Worm (Caenorhabditis elegans) whole organism, young adult: ENCODE results near the gene C32B5.13.

Experiments used
- B0019.2 ChIP-seq: fragments of 200-800 bp; sonication (Bioruptor generic); conservative IDR thresholded peaks from 2 replicates; pipeline ENCODE4 v1.3.6; 2022; ENCODE audit warnings: missing genetic modification reagents, missing genetic modification characterization, missing compliant biosample characterization
- F33H1.4 ChIP-seq: fragments of 200-800 bp; sonication (Bioruptor generic); IDR thresholded peaks from 2 replicates; pipeline ENCODE4 v1.3.6; 2022; ENCODE audit warnings: missing genetic modification reagents, missing genetic modification characterization, missing compliant biosample characterization
- T07F8.4 ChIP-seq: sonication (generic microtip); optimal IDR thresholded peaks from 2 replicates; lab custom pipeline; 2016; ENCODE audit warnings: mild to moderate bottlenecking, missing genetic modification characterization, moderate library complexity, missing compliant biosample characterization
- ama-1 ChIP-seq, 3 experiments: fragments of 150-350 bp in 1 of 3; sonication (generic microtip) in 2 of 3; optimal IDR thresholded peaks; 2 replicates each; lab custom pipeline; 2014 to 2018; ENCODE audit warnings: missing biosample characterization in 2 of 3, missing genetic modification characterization in 2 of 3, missing genetic modification reagents in 2 of 3
- aptf-3 ChIP-seq: fragments of 200-800 bp; sonication (Bioruptor generic); IDR thresholded peaks from 2 replicates; pipeline ENCODE4 v1.3.6; 2022; ENCODE audit warnings: missing genetic modification characterization, missing compliant biosample characterization
- bed-1 ChIP-seq: fragments of 200-800 bp; sonication (Bioruptor generic); IDR thresholded peaks from 2 replicates; pipeline ENCODE4 v1.3.6; 2022; ENCODE audit warnings: missing genetic modification reagents, missing genetic modification characterization, missing compliant biosample characterization
- ets-4 ChIP-seq: fragments of 200-800 bp; sonication (Bioruptor generic); optimal IDR thresholded peaks from 2 replicates; lab custom pipeline; 2018; ENCODE audit warnings: mild to moderate bottlenecking, missing genetic modification characterization, missing compliant biosample characterization
- hrde-1 ChIP-seq: sonication (generic microtip); optimal IDR thresholded peaks from 2 replicates; lab custom pipeline; 2016; ENCODE audit warnings: missing genetic modification characterization, mild to moderate bottlenecking, missing compliant biosample characterization, moderate library complexity, missing genotype, missing genetic modification reagents, borderline replicate concordance
- lin-35 ChIP-seq, 3 experiments: fragments of 150-350 bp in 2 of 3; sonication (generic microtip) in 1 of 3; optimal IDR thresholded peaks; 2 replicates each; lab custom pipeline; 2014 to 2018; ENCODE audit warnings: missing biosample characterization in 3 of 3, missing genetic modification characterization in 3 of 3, missing genetic modification reagents in 3 of 3
- mcd-1 ChIP-seq: fragments of 200-800 bp; sonication (Bioruptor generic); IDR thresholded peaks from 2 replicates; pipeline ENCODE4 v1.3.6; 2022; ENCODE audit warnings: missing genetic modification reagents, missing genetic modification characterization, missing compliant biosample characterization
- rec-8 ChIP-seq, 2 experiments: sonication (generic microtip); optimal IDR thresholded peaks; 2 replicates each; lab custom pipeline; 2016; ENCODE audit warnings: mild to moderate bottlenecking in 2 of 2, missing genetic modification characterization in 2 of 2, missing genetic modification reagents in 2 of 2, missing genotype in 2 of 2, missing biosample characterization in 1 of 2, missing compliant biosample characterization in 1 of 2, moderate library complexity in 1 of 2
- unc-62 ChIP-seq: fragments of 150-350 bp; optimal IDR thresholded peaks from 2 replicates; lab custom pipeline; 2014; ENCODE audit warnings: missing biosample characterization, missing genetic modification reagents, missing genetic modification characterization
- xnd-1 ChIP-seq: sonication (generic microtip); optimal IDR thresholded peaks from 2 replicates; lab custom pipeline; 2016; ENCODE audit warnings: missing genotype, missing genetic modification reagents, missing genetic modification characterization, missing compliant biosample characterization

DNA sequence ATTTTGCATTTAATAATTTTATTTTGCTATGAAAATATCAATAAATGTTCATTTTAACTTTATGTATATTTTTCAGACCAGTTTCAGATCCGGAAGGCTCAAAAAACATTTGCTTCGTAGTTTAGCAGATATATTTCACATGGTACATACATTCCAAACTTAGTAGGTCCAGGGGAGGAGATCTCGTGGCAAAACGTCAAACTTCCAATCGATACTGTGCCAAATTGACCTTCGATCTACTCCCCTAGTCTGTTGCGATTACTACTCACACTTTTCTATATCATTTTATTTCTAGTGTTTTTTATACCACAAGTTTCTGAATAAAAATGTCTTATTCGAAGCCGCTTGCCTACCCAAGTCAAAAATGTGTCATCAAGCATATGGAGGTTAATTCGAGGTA is 50.2 kb downstream of the C32B5.13 start, which contains the start of gene fbxc-31:
- TF ChIP-seq unc-62 (no peak), xnd-1 (no peak), mcd-1 (GFP tag; lab: Robert Waterston, UW) (no peak), lin-35 (GFP tag; optimal IDR thresholded peaks at IDR 0.05; lab: Kevin White, UChicago) (no peak), bed-1 (no peak), aptf-3 (no peak), ets-4 (GFP tag; lab: Kevin White, UChicago) (no peak), hrde-1 (tag; lab: Kevin White, UChicago) (no peak), B0019.2 (GFP tag; lab: Robert Waterston, UW) (no peak), T07F8.4 (tag; lab: Kevin White, UChicago) (no peak), F33H1.4 (no peak), ama-1 (optimal IDR thresholded peaks at IDR 0.05; lab: Kevin White, UChicago) (no peak), ama-1 (GFP tag; optimal IDR thresholded peaks at IDR 0.05; lab: Kevin White, UChicago) (no peak), rec-8 (tag; optimal IDR thresholded peaks at IDR 0.05; lab: Kevin White, UChicago) (no peak)
